Fruit fly (Drosophila melanogaster): ENCODE measurements around the gene CG4461.

- TF ChIP-seq D1 (tag; optimal IDR thresholded peaks at IDR 0.05), result no peak
- TF ChIP-seq CG15710 (tag; optimal IDR thresholded peaks at IDR 0.05), result no peak
- no peak for TF ChIP-seq CG8159 (tag; optimal IDR thresholded peaks at IDR 0.05)
- no peak for TF ChIP-seq CG17806 (tag; optimal IDR thresholded peaks at IDR 0.05)
Observed at dm6 chr3L:9339021-9339420, 36.2 kb upstream of the CG4461 start.
